Worm (Caenorhabditis elegans) whole organism, L3 larva: ENCODE results near the gene slc-25A21.

Experiments used
- ceh-82 ChIP-seq: fragments of 150-350 bp; optimal IDR thresholded peaks from 2 replicates; lab custom pipeline; 2014; ENCODE audit warnings: missing biosample characterization, missing genetic modification characterization
- egl-27 ChIP-seq: sonication (generic microtip); optimal IDR thresholded peaks from 4 replicates; lab custom pipeline; 2017; ENCODE audit warnings: missing biosample characterization, missing genetic modification reagents, missing genetic modification characterization
- elt-3 ChIP-seq, 3 experiments: fragments of 150-350 bp in 1 of 3; sonication (generic microtip) in 2 of 3; optimal IDR thresholded peaks; 2 replicates in 2 of 3; 4 replicates in 1 of 3; lab custom pipeline; 2014 to 2017; ENCODE audit warnings: missing biosample characterization in 3 of 3, missing genetic modification characterization in 3 of 3
- lin-39 ChIP-seq: fragments of 150-350 bp; optimal IDR thresholded peaks from 2 replicates; lab custom pipeline; 2018; ENCODE audit warnings: missing biosample characterization, missing genetic modification reagents, missing genetic modification characterization
- mdl-1 ChIP-seq: fragments of 150-350 bp; optimal IDR thresholded peaks from 2 replicates; lab custom pipeline; 2014; ENCODE audit warnings: missing biosample characterization, missing genetic modification characterization
- mml-1 ChIP-seq: fragments of 150-350 bp; sonication (generic microtip); optimal IDR thresholded peaks from 3 replicates; lab custom pipeline; 2014; ENCODE audit warnings: missing biosample characterization, missing genetic modification characterization
- nhr-43 ChIP-seq: sonication (generic microtip); optimal IDR thresholded peaks from 2 replicates; lab custom pipeline; 2016; ENCODE audit warnings: mild to moderate bottlenecking, missing genetic modification characterization, missing compliant biosample characterization; ENCODE audit not compliant: poor library complexity, severe bottlenecking
- nhr-77 ChIP-seq: fragments of 150-350 bp; optimal IDR thresholded peaks from 2 replicates; lab custom pipeline; 2014; ENCODE audit warnings: missing biosample characterization, missing genetic modification characterization
- pqm-1 ChIP-seq: fragments of 150-350 bp; optimal IDR thresholded peaks from 2 replicates; lab custom pipeline; 2017; ENCODE audit warnings: missing biosample characterization, missing genetic modification characterization, inconsistent platforms
- ztf-4 ChIP-seq: fragments of 150-350 bp; optimal IDR thresholded peaks from 2 replicates; lab custom pipeline; 2014; ENCODE audit warnings: missing biosample characterization, missing genetic modification characterization

DNA sequence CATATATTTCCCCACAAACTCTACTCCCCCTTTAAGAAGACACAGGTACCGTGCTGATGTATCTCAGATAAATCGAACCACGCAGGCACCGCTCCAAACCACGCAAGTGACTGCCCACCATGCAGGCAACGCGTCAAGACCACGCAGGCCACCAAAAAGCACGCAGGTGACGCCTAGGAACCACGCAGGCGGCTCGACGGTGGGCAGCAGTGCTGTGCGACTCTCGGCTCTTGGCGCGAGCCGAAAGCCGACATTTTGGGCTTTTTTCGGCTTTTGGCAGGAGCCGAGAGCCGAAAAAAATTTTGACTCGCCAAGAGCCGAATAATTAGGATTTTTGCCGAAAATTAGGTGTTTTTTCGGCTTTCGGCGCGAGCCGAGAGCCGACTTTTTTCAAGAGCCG is 53.5 kb downstream of the slc-25A21 start:
- TF ChIP-seq egl-27: no peak
- no peak for TF ChIP-seq pqm-1 (tag; lab: Kevin White, UChicago)
- no peak for TF ChIP-seq ceh-82 (tag; lab: Kevin White, UChicago)
- no peak for TF ChIP-seq nhr-43
- TF ChIP-seq mdl-1 (tag; lab: Kevin White, UChicago): no peak
- no peak for TF ChIP-seq mml-1 (tag; lab: Kevin White, UChicago)
- TF ChIP-seq lin-39 (tag; lab: Kevin White, UChicago): no peak
- TF ChIP-seq nhr-77 (tag; lab: Kevin White, UChicago): no peak
- no peak for TF ChIP-seq ztf-4 (tag; lab: Kevin White, UChicago)
- TF ChIP-seq elt-3 (tag; optimal IDR thresholded peaks at IDR 0.05; lab: Kevin White, UChicago): no peak
